Fruit fly (Drosophila melanogaster) whole organism: ENCODE results near the gene CG9287.

ENCODE experiments used
- CG8478 ChIP-seq: fragments of >200 bp; optimal IDR thresholded peaks from 2 replicates; lab custom pipeline; 2018; ENCODE audit warnings: inconsistent platforms
- EcR ChIP-seq, 2 experiments: fragments of >200 bp; optimal IDR thresholded peaks; 2 replicates each; lab custom pipeline; 2017; ENCODE audit warnings: missing biosample characterization in 2 of 2, missing genetic modification characterization in 2 of 2, missing genetic modification reagents in 2 of 2
- pan ChIP-seq: fragments of >200 bp; optimal IDR thresholded peaks from 2 replicates; lab custom pipeline; 2017
- psq ChIP-seq: fragments of >200 bp; optimal IDR thresholded peaks from 2 replicates; lab custom pipeline; 2017
- usp ChIP-seq: fragments of >200 bp; optimal IDR thresholded peaks from 2 replicates; lab custom pipeline; 2017; ENCODE audit warnings: missing biosample characterization, missing genetic modification characterization, mixed read lengths

dm6 chr2L:8694250-8694704 lies 14.7 kb upstream of the CG9287 start:
- no peak for TF ChIP-seq psq
- TF ChIP-seq usp, result no peak
- no peak for TF ChIP-seq CG8478 (lab: Kevin White, UChicago)
- TF ChIP-seq pan (lab: Kevin White, UChicago), result no peak
- no peak for TF ChIP-seq EcR (GFP tag; optimal IDR thresholded peaks at IDR 0.05; lab: Kevin White, UChicago)
